Fruit fly (Drosophila melanogaster) whole organism, wandering third instar larva: ENCODE results near the gene CG9933.
A peak's percentile ranks its signal among the peaks of the same experiment; 100 is the strongest.

Experiments used
- Abd-B ChIP-seq: fragments of >200 bp; optimal IDR thresholded peaks from 2 replicates; lab custom pipeline; 2017; ENCODE audit warnings: missing biosample characterization, missing genetic modification characterization
- CG32264 ChIP-seq: fragments of 200-800 bp; sonication (Bioruptor generic); optimal IDR thresholded peaks from 2 replicates; lab custom pipeline; 2016; ENCODE audit warnings: missing biosample characterization, missing genetic modification characterization
- CG9705 ChIP-seq: fragments of 200-800 bp; sonication (Bioruptor generic); optimal IDR thresholded peaks from 2 replicates; lab custom pipeline; 2018; ENCODE audit warnings: missing biosample characterization, mild to moderate bottlenecking, missing genetic modification characterization
- CrebA ChIP-seq: fragments of 200-800 bp; sonication (Bioruptor generic); optimal IDR thresholded peaks from 2 replicates; lab custom pipeline; 2016; ENCODE audit warnings: missing biosample characterization, mild to moderate bottlenecking, missing genetic modification characterization, borderline replicate concordance
- Dfd ChIP-seq: fragments of >200 bp; optimal IDR thresholded peaks from 2 replicates; lab custom pipeline; 2017; ENCODE audit warnings: missing biosample characterization, missing genetic modification characterization
- Dif ChIP-seq: fragments of 200-275, 200-300 bp; sonication (Bioruptor generic); optimal IDR thresholded peaks from 2 replicates; lab custom pipeline; 2018; ENCODE audit warnings: missing biosample characterization, missing genetic modification characterization; ENCODE audit not compliant: partially characterized antibody
- GATAd ChIP-seq: sonication (Bioruptor generic); optimal IDR thresholded peaks from 2 replicates; lab custom pipeline; 2016; ENCODE audit warnings: missing biosample characterization, missing genetic modification characterization
- HLH106 ChIP-seq: fragments of 200-800 bp; optimal IDR thresholded peaks from 3 replicates; lab custom pipeline; 2019; ENCODE audit warnings: missing biosample characterization, mild to moderate bottlenecking, missing genetic modification characterization, moderate library complexity
- Hnf4 ChIP-seq: fragments of 200-800 bp; sonication (Bioruptor generic); optimal IDR thresholded peaks from 2 replicates; lab custom pipeline; 2016; ENCODE audit warnings: missing biosample characterization, mild to moderate bottlenecking, missing genetic modification characterization
- Hr78 ChIP-seq: fragments of >200 bp; optimal IDR thresholded peaks from 2 replicates; lab custom pipeline; 2017; ENCODE audit warnings: missing biosample characterization, missing genetic modification characterization
- Jra ChIP-seq: sonication (Bioruptor generic); optimal IDR thresholded peaks from 2 replicates; lab custom pipeline; 2016; ENCODE audit warnings: missing biosample characterization, missing genetic modification characterization
- Mio ChIP-seq: sonication (Bioruptor generic); optimal IDR thresholded peaks from 2 replicates; lab custom pipeline; 2016; ENCODE audit warnings: missing biosample characterization, missing genetic modification characterization
- N ChIP-seq: fragments of >200 bp; optimal IDR thresholded peaks from 2 replicates; lab custom pipeline; 2018; ENCODE audit warnings: missing biosample characterization, missing external identifiers, missing genetic modification characterization
- OdsH ChIP-seq: fragments of 200-800 bp; sonication (Bioruptor generic); optimal IDR thresholded peaks from 2 replicates; lab custom pipeline; 2016; ENCODE audit warnings: missing biosample characterization, mild to moderate bottlenecking, missing genetic modification characterization
- Rel ChIP-seq, 2 experiments: fragments of 200-800 bp; sonication (Bioruptor generic) in 1 of 2; optimal IDR thresholded peaks; 2 replicates in 1 of 2; 3 replicates in 1 of 2; lab custom pipeline; 2016 to 2019; ENCODE audit warnings: mild to moderate bottlenecking in 2 of 2, missing biosample characterization in 2 of 2, missing genetic modification characterization in 2 of 2, moderate library complexity in 1 of 2
- Sp1 ChIP-seq: fragments of 200-800 bp; sonication (Bioruptor generic); optimal IDR thresholded peaks from 3 replicates; lab custom pipeline; 2019; ENCODE audit warnings: missing biosample characterization, mild to moderate bottlenecking, missing genetic modification characterization, moderate library complexity
- Vsx2 ChIP-seq: fragments of 200-300, 225-300 bp; sonication (Bioruptor generic); optimal IDR thresholded peaks from 2 replicates; lab custom pipeline; 2018; ENCODE audit warnings: missing biosample characterization, missing genetic modification characterization; ENCODE audit not compliant: partially characterized antibody
- br ChIP-seq: fragments of 200-800 bp; sonication (Bioruptor generic); optimal IDR thresholded peaks from 2 replicates; lab custom pipeline; 2016; ENCODE audit warnings: missing biosample characterization, missing genetic modification characterization
- brk ChIP-seq: fragments of 200-800 bp; sonication (Bioruptor generic); optimal IDR thresholded peaks from 2 replicates; lab custom pipeline; 2016; ENCODE audit warnings: missing biosample characterization, mild to moderate bottlenecking, missing genetic modification characterization
- dl ChIP-seq, 2 experiments: fragments of 175-275, 200-275 bp in 1 of 2; fragments of 200-275 bp in 1 of 2; sonication (Bioruptor generic); optimal IDR thresholded peaks; lab custom pipeline; 2018; ENCODE audit warnings: mild to moderate bottlenecking in 2 of 2, missing biosample characterization in 2 of 2, missing genetic modification characterization in 2 of 2, moderate library complexity in 2 of 2; ENCODE audit not compliant: partially characterized antibody in 2 of 2, insufficient read depth in 1 of 2
- dsf ChIP-seq: sonication (Bioruptor generic); optimal IDR thresholded peaks from 2 replicates; lab custom pipeline; 2016; ENCODE audit warnings: missing biosample characterization, missing genetic modification characterization, borderline replicate concordance
- ey ChIP-seq: fragments of 200-800 bp; sonication (Bioruptor generic); optimal IDR thresholded peaks from 2 replicates; lab custom pipeline; 2016; ENCODE audit warnings: missing biosample characterization, missing genetic modification characterization
- foxo ChIP-seq, 2 experiments: fragments of 200-800 bp; sonication (Bioruptor generic); optimal IDR thresholded peaks; 2 replicates in 1 of 2; 3 replicates in 1 of 2; lab custom pipeline; 2016 to 2017; ENCODE audit warnings: missing biosample characterization in 2 of 2, missing genetic modification characterization in 2 of 2
- fru ChIP-seq: fragments of 200-800 bp; sonication (Bioruptor generic); optimal IDR thresholded peaks from 3 replicates; lab custom pipeline; 2016; ENCODE audit warnings: missing biosample characterization, mild to moderate bottlenecking, missing genetic modification characterization
- h ChIP-seq: fragments of 200-800 bp; sonication (Bioruptor generic); optimal IDR thresholded peaks from 3 replicates; lab custom pipeline; 2016; ENCODE audit warnings: missing biosample characterization, mild to moderate bottlenecking, missing genetic modification characterization
- jim ChIP-seq: fragments of 175-275, 200-325 bp; sonication (Bioruptor generic); optimal IDR thresholded peaks from 2 replicates; lab custom pipeline; 2016; ENCODE audit warnings: missing biosample characterization, mild to moderate bottlenecking, missing genetic modification characterization
- lola ChIP-seq: fragments of >200 bp; optimal IDR thresholded peaks from 2 replicates; lab custom pipeline; 2017; ENCODE audit warnings: missing biosample characterization, missing genetic modification characterization
- pan ChIP-seq: fragments of >200 bp; optimal IDR thresholded peaks from 2 replicates; lab custom pipeline; 2017
- psq ChIP-seq: fragments of 200-800 bp; sonication (Bioruptor generic); optimal IDR thresholded peaks from 3 replicates; lab custom pipeline; 2017; ENCODE audit warnings: missing biosample characterization, mild to moderate bottlenecking, missing genetic modification characterization, moderate library complexity
- rgr ChIP-seq: fragments of 200-800 bp; sonication (Bioruptor generic); optimal IDR thresholded peaks from 3 replicates; lab custom pipeline; 2016; ENCODE audit warnings: missing biosample characterization, mild to moderate bottlenecking, missing genetic modification characterization
- sage ChIP-seq: fragments of 200-800 bp; sonication (Bioruptor generic); optimal IDR thresholded peaks from 2 replicates; lab custom pipeline; 2016; ENCODE audit warnings: missing biosample characterization, mild to moderate bottlenecking, missing genetic modification characterization
- sv ChIP-seq: fragments of 200-800 bp; sonication (Bioruptor generic); optimal IDR thresholded peaks from 3 replicates; lab custom pipeline; 2016; ENCODE audit warnings: missing biosample characterization, missing genetic modification characterization
- tai ChIP-seq: sonication (Bioruptor generic); optimal IDR thresholded peaks from 2 replicates; lab custom pipeline; 2016; ENCODE audit warnings: missing biosample characterization, missing genetic modification characterization
- usp ChIP-seq: fragments of >200 bp; optimal IDR thresholded peaks from 2 replicates; lab custom pipeline; 2017; ENCODE audit warnings: missing biosample characterization, missing genetic modification characterization
- woc ChIP-seq: sonication (Bioruptor generic); optimal IDR thresholded peaks from 2 replicates; lab custom pipeline; 2016; ENCODE audit warnings: missing biosample characterization, mild to moderate bottlenecking, missing genetic modification characterization

The CG9933 gene

DNA sequence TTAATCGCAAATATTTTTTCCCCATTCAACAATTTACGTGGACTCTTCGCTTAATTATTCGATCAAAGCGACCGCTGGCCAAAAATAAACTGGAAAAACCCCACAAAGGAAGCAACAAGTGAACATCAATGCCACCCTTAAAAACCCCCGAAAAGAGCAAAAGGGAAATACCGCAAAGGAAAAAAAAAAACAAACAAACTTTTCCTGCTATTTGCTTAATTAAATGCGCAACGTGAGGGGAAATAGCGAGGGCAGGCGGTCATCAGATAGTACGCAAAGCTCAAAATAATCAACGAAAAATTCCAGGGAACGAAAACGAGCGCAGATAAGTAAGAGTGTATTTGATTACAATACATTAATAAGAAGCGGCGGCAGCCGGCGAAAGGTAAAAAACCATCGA lies 24.8 kb upstream of the CG9933 start:
- TF ChIP-seq N (no peak), Rel (GFP tag; optimal IDR thresholded peaks at IDR 0.05; lab: Kevin White, UChicago) (no peak), Rel (tag; optimal IDR thresholded peaks at IDR 0.05; lab: Kevin White, UChicago) (peak; percentile 93)
- TF ChIP-seq, all 38 proteins: peak for 1

DNA sequence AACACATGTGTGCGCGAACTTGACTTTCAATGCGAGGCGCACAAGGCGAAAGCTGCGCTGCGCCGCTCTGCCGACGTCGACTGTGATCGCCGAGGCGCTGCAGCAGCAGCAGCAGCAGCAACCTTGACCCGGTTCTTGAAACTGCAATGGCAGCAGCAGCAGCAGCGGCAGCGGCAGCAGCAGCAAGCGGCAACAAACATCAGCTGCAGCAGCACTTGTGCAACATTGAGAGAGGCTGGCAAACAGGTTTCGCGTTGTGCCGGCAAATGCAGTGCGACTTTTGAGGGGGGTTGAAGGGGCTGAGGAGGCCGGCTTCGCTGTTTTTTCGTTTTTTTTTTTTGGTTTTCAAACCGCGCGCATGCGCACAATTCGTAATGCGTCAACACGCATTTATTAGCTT lies 23.0 kb upstream of the CG9933 start:
- no peak for TF ChIP-seq CrebA
- peak; percentile 31 for TF ChIP-seq Vsx2
- TF ChIP-seq Hnf4 = no peak
- TF ChIP-seq Dif (GFP tag; lab: Kevin White, UChicago) = peak; percentile 25
- TF ChIP-seq Dfd = peak; percentile 39
- TF ChIP-seq tai = no peak

DNA sequence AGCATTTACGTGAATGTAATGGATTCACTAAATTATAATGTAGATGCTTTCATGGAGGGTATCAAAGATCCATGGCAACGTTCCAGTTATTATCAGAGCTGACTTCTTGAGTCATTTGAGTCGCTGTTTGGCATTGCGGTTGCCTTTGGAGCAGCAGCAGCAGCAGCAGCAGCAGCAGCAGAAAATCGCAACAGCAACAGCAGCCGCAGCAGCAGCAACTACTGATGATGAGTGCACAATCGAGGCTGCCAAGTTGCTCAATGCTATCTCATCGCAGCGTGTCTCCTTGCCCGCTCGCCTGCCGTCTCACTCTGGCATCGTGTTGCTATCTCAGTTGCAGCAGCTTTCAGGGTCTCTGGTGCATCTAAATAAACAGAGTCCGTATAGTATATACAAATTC lies 21.3 kb upstream of the CG9933 start:
- TF ChIP-seq Dfd (peak; percentile 63), jim (GFP tag; lab: Kevin White, UChicago) (no peak)
- TF ChIP-seq, all 38 proteins: peak for 1

DNA sequence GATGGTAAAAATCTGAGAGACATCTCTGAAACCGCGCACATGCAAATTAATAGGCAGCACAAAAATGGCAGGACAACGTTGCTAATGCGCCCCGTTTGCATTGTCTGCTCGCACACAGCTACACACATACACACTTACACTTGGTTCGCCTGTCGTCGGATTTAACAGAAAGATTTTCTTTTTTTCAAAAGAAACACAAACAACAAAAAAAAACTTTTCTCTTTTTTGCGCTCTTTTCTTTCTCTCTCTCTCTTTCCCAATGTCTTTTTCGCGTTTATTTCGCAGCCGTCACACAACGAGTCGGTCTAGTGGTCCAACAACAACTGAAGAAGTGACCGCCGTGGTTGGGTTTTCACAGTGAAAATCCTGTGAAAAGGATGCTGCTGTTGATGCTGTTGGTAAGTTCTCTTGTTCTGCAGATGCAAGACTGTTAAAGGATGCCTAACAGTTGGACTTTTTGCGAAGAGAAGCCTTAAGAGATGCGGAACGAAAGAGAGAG lies 14.6 kb upstream of the CG9933 start:
- no peak for TF ChIP-seq dl (GFP tag; optimal IDR thresholded peaks at IDR 0.05; lab: Kevin White, UChicago; ENCODE audit: insufficient read depth in 1 of 2, partially characterized antibody in 2 of 2)
- no peak for TF ChIP-seq dsf
- no peak for TF ChIP-seq Sp1 (GFP tag; lab: Kevin White, UChicago)
- TF ChIP-seq Hnf4 = no peak
- no peak for TF ChIP-seq GATAd (GFP tag; lab: Kevin White, UChicago)
- no peak for TF ChIP-seq CG32264 (GFP tag; lab: Kevin White, UChicago)
- TF ChIP-seq Dfd = no peak
- TF ChIP-seq sv (GFP tag; lab: Kevin White, UChicago) = no peak

DNA sequence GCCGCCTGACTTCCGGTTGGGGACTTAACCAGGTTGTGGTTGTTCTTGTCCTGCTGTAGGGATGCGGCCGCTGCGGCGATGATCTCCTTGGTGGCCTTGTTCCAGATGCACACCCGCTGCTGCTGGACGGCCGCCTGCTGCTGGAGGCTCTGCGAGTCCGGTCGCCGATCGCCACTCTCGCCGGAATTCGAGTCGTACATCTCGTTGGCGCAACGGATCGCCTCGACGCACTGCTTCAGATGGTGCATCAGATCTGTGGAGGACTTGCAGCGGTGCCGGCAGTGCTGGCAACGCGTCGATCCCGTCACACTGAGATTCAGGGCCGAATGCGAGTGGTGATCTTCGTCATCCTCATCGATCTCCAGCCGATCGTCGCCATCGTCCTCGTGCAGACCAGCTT lies 7.8 kb upstream of the CG9933 start:
- TF ChIP-seq Abd-B (no peak), CG32264 (GFP tag; lab: Kevin White, UChicago) (no peak), tai (no peak), Mio (no peak), pan (lab: Kevin White, UChicago) (no peak), Rel (GFP tag; optimal IDR thresholded peaks at IDR 0.05; lab: Kevin White, UChicago) (no peak), Rel (tag; optimal IDR thresholded peaks at IDR 0.05; lab: Kevin White, UChicago) (no peak), woc (no peak), OdsH (no peak), psq (GFP tag; lab: Kevin White, UChicago) (no peak), ey (no peak), CrebA (no peak), br (GFP tag; lab: Kevin White, UChicago) (no peak), Hnf4 (no peak), jim (GFP tag; lab: Kevin White, UChicago) (no peak), Dfd (no peak), dsf (no peak), Jra (no peak)

DNA sequence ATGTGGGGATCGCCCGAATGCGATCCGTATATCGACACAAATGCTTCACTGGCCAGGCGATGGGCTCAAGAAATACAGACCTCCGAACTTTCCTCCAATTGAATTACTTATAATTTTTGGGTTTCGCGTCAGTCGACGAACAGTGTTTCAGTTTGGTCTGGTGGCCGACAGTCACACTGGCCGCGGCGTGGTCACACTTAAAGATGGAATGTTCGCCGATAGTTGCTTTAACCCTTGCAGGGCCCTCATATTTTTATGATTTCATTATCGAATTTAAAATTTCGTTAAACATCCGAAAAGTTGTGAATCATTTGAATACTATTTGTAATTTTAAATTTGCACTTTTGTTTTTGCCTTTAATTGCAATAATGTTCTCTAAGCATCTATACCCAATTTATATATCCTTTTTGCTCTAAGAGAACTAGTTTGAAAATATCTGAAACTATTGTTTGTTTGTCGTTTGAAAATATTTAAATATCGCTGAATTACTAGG lies 2.1 kb downstream of the CG9933 start, which contains the start of gene Ube4B:
Gene Ube4B, minus strand, starts transcription at position 443 of the 493 bp plus-strand sequence.
- TF ChIP-seq pan (lab: Kevin White, UChicago) (no peak), Dif (GFP tag; lab: Kevin White, UChicago) (no peak), dl (GFP tag; optimal IDR thresholded peaks at IDR 0.05; lab: Kevin White, UChicago; ENCODE audit: insufficient read depth in 1 of 2, partially characterized antibody in 2 of 2) (no peak), HLH106 (peak; percentile 71), CG9705 (GFP tag; lab: Kevin White, UChicago) (peak; percentile 49), br (GFP tag; lab: Kevin White, UChicago) (no peak), Sp1 (GFP tag; lab: Kevin White, UChicago) (peak; percentile 62), foxo (GFP tag; optimal IDR thresholded peaks at IDR 0.05; lab: Kevin White, UChicago) (peak in 1 of 2 experiments; percentile 71), sage (GFP tag; lab: Kevin White, UChicago) (no peak), OdsH (peak; percentile 6), lola (GFP tag; lab: Kevin White, UChicago) (no peak), ey (peak; percentile 40), CrebA (no peak), Jra (no peak), N (no peak), sv (GFP tag; lab: Kevin White, UChicago) (peak; percentile 44), h (GFP tag; lab: Kevin White, UChicago) (peak; percentile 68), CG32264 (GFP tag; lab: Kevin White, UChicago) (peak; percentile 9), tai (no peak), Abd-B (no peak), Hr78 (GFP tag; lab: Kevin White, UChicago) (no peak), woc (peak; percentile 25), brk (GFP tag; lab: Kevin White, UChicago) (no peak), Dfd (no peak), psq (GFP tag; lab: Kevin White, UChicago) (peak; percentile 38), fru (GFP tag; lab: Kevin White, UChicago) (peak; percentile 56), usp (GFP tag; lab: Kevin White, UChicago) (no peak), rgr (peak; percentile 65), Rel (GFP tag; optimal IDR thresholded peaks at IDR 0.05; lab: Kevin White, UChicago) (no peak), Rel (tag; optimal IDR thresholded peaks at IDR 0.05; lab: Kevin White, UChicago) (peak; percentile 59), GATAd (GFP tag; lab: Kevin White, UChicago) (no peak), Mio (no peak), dsf (no peak), Hnf4 (no peak)
